Worm (Caenorhabditis elegans) whole organism, L1 larva: ENCODE measurements around the gene C09G12.5.

Source experiments
- C04F5.9 ChIP-seq: sonication (generic microtip); optimal IDR thresholded peaks from 2 replicates; lab custom pipeline; 2016; ENCODE audit warnings: missing genetic modification characterization, missing compliant biosample characterization
- C34B4.2 ChIP-seq: sonication (generic microtip); optimal IDR thresholded peaks from 2 replicates; lab custom pipeline; 2017; ENCODE audit warnings: mild to moderate bottlenecking, missing genetic modification characterization, missing compliant biosample characterization
- F16B12.6 ChIP-seq: fragments of 150-350 bp; optimal IDR thresholded peaks from 2 replicates; lab custom pipeline; 2014; ENCODE audit warnings: missing biosample characterization, missing genetic modification characterization
- aha-1 ChIP-seq: fragments of 150-350 bp; optimal IDR thresholded peaks from 2 replicates; lab custom pipeline; 2014; ENCODE audit warnings: missing biosample characterization, missing genetic modification characterization
- ama-1 ChIP-seq: fragments of 150-350 bp; optimal IDR thresholded peaks from 2 replicates; lab custom pipeline; 2014
- ceh-63 ChIP-seq: fragments of 200-800 bp; sonication (Bioruptor generic); optimal IDR thresholded peaks from 2 replicates; lab custom pipeline; 2018; ENCODE audit warnings: mild to moderate bottlenecking, missing genetic modification characterization, missing compliant biosample characterization
- ceh-90 ChIP-seq: sonication (generic microtip); optimal IDR thresholded peaks from 2 replicates; lab custom pipeline; 2016; ENCODE audit warnings: missing genetic modification characterization, missing compliant biosample characterization
- efl-1 ChIP-seq, 4 experiments: fragments of 150-350 bp; optimal IDR thresholded peaks in 3 of 4; peaks in 1 of 4; 1 replicate in 1 of 4; 2 replicates in 3 of 4; lab custom pipeline; 2014; ENCODE audit warnings: missing biosample characterization in 2 of 4, missing genetic modification characterization in 2 of 4, missing genetic modification reagents in 2 of 4
- elt-3 ChIP-seq, 6 experiments: fragments of 150-350 bp in 1 of 6; sonication (generic microtip); optimal IDR thresholded peaks; 2 replicates each; lab custom pipeline; 2017 to 2018; ENCODE audit warnings: missing biosample characterization in 6 of 6, missing genetic modification characterization in 6 of 6, inconsistent platforms in 1 of 6
- fkh-4 ChIP-seq: sonication (generic microtip); optimal IDR thresholded peaks from 2 replicates; lab custom pipeline; 2016; ENCODE audit warnings: missing compliant biosample characterization, missing genetic modification characterization, borderline replicate concordance
- fkh-8 ChIP-seq: sonication (generic microtip); optimal IDR thresholded peaks from 2 replicates; lab custom pipeline; 2016; ENCODE audit warnings: mild to moderate bottlenecking, missing genetic modification characterization, missing compliant biosample characterization
- hlh-4 ChIP-seq: sonication (generic microtip); optimal IDR thresholded peaks from 2 replicates; lab custom pipeline; 2016; ENCODE audit warnings: mild to moderate bottlenecking, missing genetic modification characterization, missing compliant biosample characterization
- hpl-2 ChIP-seq: fragments of 150-350 bp; optimal IDR thresholded peaks from 2 replicates; lab custom pipeline; 2014; ENCODE audit warnings: missing biosample characterization, missing genetic modification reagents, missing genetic modification characterization
- irx-1 ChIP-seq: sonication (generic microtip); optimal IDR thresholded peaks from 2 replicates; lab custom pipeline; 2016; ENCODE audit warnings: missing genetic modification characterization, missing compliant biosample characterization
- lin-13 ChIP-seq: fragments of 150-350 bp; optimal IDR thresholded peaks from 2 replicates; lab custom pipeline; 2014; ENCODE audit warnings: missing biosample characterization, missing genetic modification reagents, missing genetic modification characterization
- lin-35 ChIP-seq, 2 experiments: fragments of 150-350 bp; optimal IDR thresholded peaks; 2 replicates each; lab custom pipeline; 2014; ENCODE audit warnings: missing biosample characterization in 2 of 2, missing genetic modification characterization in 2 of 2, missing genetic modification reagents in 2 of 2
- lir-3 ChIP-seq: sonication (generic microtip); optimal IDR thresholded peaks from 2 replicates; lab custom pipeline; 2016; ENCODE audit warnings: mild to moderate bottlenecking, missing genetic modification characterization, moderate library complexity, missing compliant biosample characterization; ENCODE audit not compliant: poor library complexity
- mab-9 ChIP-seq: fragments of 200-800 bp; sonication (Bioruptor generic); IDR thresholded peaks from 2 replicates; pipeline ENCODE4 v1.3.6; 2022; ENCODE audit warnings: missing genetic modification reagents, missing genetic modification characterization, missing compliant biosample characterization
- nhr-19 ChIP-seq: fragments of 200-800 bp; sonication (Bioruptor generic); conservative IDR thresholded peaks from 2 replicates; pipeline ENCODE4 v1.3.6; 2022; ENCODE audit warnings: missing genetic modification characterization, missing compliant biosample characterization
- nhr-28 ChIP-seq: fragments of 150-350 bp; optimal IDR thresholded peaks from 2 replicates; lab custom pipeline; 2014; ENCODE audit warnings: missing biosample characterization, missing genetic modification characterization
- nhr-71 ChIP-seq: sonication (generic microtip); optimal IDR thresholded peaks from 2 replicates; lab custom pipeline; 2016; ENCODE audit warnings: mild to moderate bottlenecking, missing genetic modification characterization, moderate library complexity, missing compliant biosample characterization
- nhr-84 ChIP-seq: sonication (generic microtip); optimal IDR thresholded peaks from 2 replicates; lab custom pipeline; 2017; ENCODE audit warnings: missing biosample characterization, missing genetic modification characterization
- nhr-85 ChIP-seq: sonication (generic microtip); peaks from one replicate; lab custom pipeline; 2016; ENCODE audit warnings: missing genetic modification characterization, inconsistent platforms, missing compliant biosample characterization
- nhr-90 ChIP-seq: sonication (generic microtip); optimal IDR thresholded peaks from 2 replicates; lab custom pipeline; 2016; ENCODE audit warnings: mild to moderate bottlenecking, missing genetic modification characterization, missing compliant biosample characterization; ENCODE audit not compliant: poor library complexity
- sox-4 ChIP-seq: sonication (generic microtip); optimal IDR thresholded peaks from 2 replicates; lab custom pipeline; 2016; ENCODE audit warnings: missing genetic modification characterization, missing compliant biosample characterization
- swsn-7 ChIP-seq: sonication (generic microtip); optimal IDR thresholded peaks from 2 replicates; lab custom pipeline; 2016; ENCODE audit warnings: missing genetic modification characterization, missing compliant biosample characterization
- tbx-2 ChIP-seq: sonication (generic microtip); optimal IDR thresholded peaks from 2 replicates; lab custom pipeline; 2016; ENCODE audit warnings: missing genetic modification characterization, missing compliant biosample characterization
- unc-30 ChIP-seq: sonication (generic microtip); optimal IDR thresholded peaks from 2 replicates; lab custom pipeline; 2017; ENCODE audit warnings: missing biosample characterization, missing genetic modification characterization
- unc-62 ChIP-seq: fragments of 150-350 bp; optimal IDR thresholded peaks from 2 replicates; lab custom pipeline; 2014; ENCODE audit warnings: missing biosample characterization, missing genetic modification reagents, missing genetic modification characterization
- unc-86 ChIP-seq: sonication (generic microtip); optimal IDR thresholded peaks from 2 replicates; lab custom pipeline; 2016; ENCODE audit warnings: missing genetic modification characterization, missing compliant biosample characterization
- unc-98 ChIP-seq: fragments of 200-800 bp; sonication (Bioruptor generic); IDR thresholded peaks from 2 replicates; pipeline ENCODE4 v1.3.6; 2022; ENCODE audit warnings: missing genetic modification characterization, missing compliant biosample characterization
- vab-15 ChIP-seq: sonication (generic microtip); optimal IDR thresholded peaks from 2 replicates; lab custom pipeline; 2017; ENCODE audit warnings: missing genotype, mild to moderate bottlenecking, missing genetic modification characterization, missing compliant biosample characterization
- zip-4 ChIP-seq: fragments of 200-800 bp; sonication (Bioruptor generic); optimal IDR thresholded peaks from 2 replicates; lab custom pipeline; 2018; ENCODE audit warnings: mild to moderate bottlenecking, missing genetic modification characterization, moderate library complexity, missing compliant biosample characterization
- ztf-4 ChIP-seq: fragments of 150-350 bp; optimal IDR thresholded peaks from 2 replicates; lab custom pipeline; 2014; ENCODE audit warnings: missing biosample characterization, missing genetic modification characterization

The C09G12.5 gene

ce11 chrIV:3469742-3470141, 9.4 kb upstream of the C09G12.5 start, which contains the start of gene F58E2.2:
Gene F58E2.2, plus strand, starts transcription at chrIV:3470042.
- TF ChIP-seq nhr-90 (no peak), nhr-85 (tag; lab: Kevin White, UChicago) (peak; percentile 0)

- TF ChIP-seq vab-15 (tag; lab: Kevin White, UChicago) (no peak), unc-98 (GFP tag; lab: Robert Waterston, UW) (no peak), swsn-7 (tag; lab: Kevin White, UChicago) (no peak), unc-86 (no peak), lin-13 (GFP tag; lab: Kevin White, UChicago) (no peak), F16B12.6 (tag; lab: Kevin White, UChicago) (no peak), ceh-63 (GFP tag; lab: Kevin White, UChicago) (no peak), sox-4 (no peak), ceh-90 (no peak), lir-3 (tag; lab: Kevin White, UChicago) (no peak), unc-30 (tag; lab: Kevin White, UChicago) (no peak), irx-1 (tag; lab: Kevin White, UChicago) (no peak), tbx-2 (tag; lab: Kevin White, UChicago) (no peak), fkh-4 (tag; lab: Kevin White, UChicago) (no peak), ztf-4 (tag; lab: Kevin White, UChicago) (no peak), C34B4.2 (tag; lab: Kevin White, UChicago) (no peak)
Measured at ce11 chrIV:3477124-3477523, 2.0 kb upstream of the C09G12.5 start, which contains the start of gene srz-69. Gene srz-69, minus strand, starts transcription at chrIV:3477224.

ce11 chrIV:3481760-3482159, 2.6 kb downstream of the C09G12.5 start, which contains the start of gene srz-37:
Gene srz-37, minus strand, starts transcription at chrIV:3481860.
- TF ChIP-seq nhr-71 (tag; lab: Kevin White, UChicago) = no peak
- no peak for TF ChIP-seq fkh-8 (tag; lab: Kevin White, UChicago)
- no peak for TF ChIP-seq lin-35 (GFP tag; optimal IDR thresholded peaks at IDR 0.05; lab: Kevin White, UChicago)
- no peak for TF ChIP-seq elt-3 (tag; optimal IDR thresholded peaks at IDR 0.05; lab: Kevin White, UChicago)
- no peak for TF ChIP-seq aha-1 (tag; lab: Kevin White, UChicago)
- TF ChIP-seq tbx-2 (tag; lab: Kevin White, UChicago) = no peak
- no peak for TF ChIP-seq ama-1 (lab: Kevin White, UChicago)
- no peak for TF ChIP-seq C04F5.9
- TF ChIP-seq unc-62 (GFP tag; lab: Kevin White, UChicago) = no peak
- no peak for TF ChIP-seq unc-30 (tag; lab: Kevin White, UChicago)
- TF ChIP-seq nhr-28 = no peak
- TF ChIP-seq ceh-90 = no peak
- TF ChIP-seq zip-4 (GFP tag; lab: Kevin White, UChicago) = no peak
- no peak for TF ChIP-seq hpl-2 (GFP tag; lab: Kevin White, UChicago)
- TF ChIP-seq ztf-4 (tag; lab: Kevin White, UChicago) = no peak
- TF ChIP-seq nhr-84 (tag; lab: Kevin White, UChicago) = no peak

ce11 chrIV:3482195-3482959, 3.2 kb downstream of the C09G12.5 start, which contains the start of gene srz-82:
Gene srz-82, plus strand, starts transcription at chrIV:3482895.
- TF ChIP-seq hlh-4 (tag; lab: Kevin White, UChicago) = peak; percentile 99
- no peak for TF ChIP-seq nhr-19 (GFP tag; lab: Robert Waterston, UW)
- no peak for TF ChIP-seq mab-9 (GFP tag; lab: Robert Waterston, UW)
- peak; percentile 32 for TF ChIP-seq fkh-8 (tag; lab: Kevin White, UChicago)
- TF ChIP-seq efl-1 (optimal IDR thresholded peaks at IDR 0.05; lab: Kevin White, UChicago) = no peak
- peak in 1 of 2 experiments; percentile 15 for TF ChIP-seq efl-1 (GFP tag; optimal IDR thresholded peaks at IDR 0.05 in 1 of 2; lab: Kevin White, UChicago)
- TF ChIP-seq, all 84 proteins: peak for 3
